Fruit fly (Drosophila melanogaster) whole organism, pupa: ENCODE results near the gene dysf.

Experiments used
- CG10348 ChIP-seq: fragments of 200-800 bp; sonication (Bioruptor generic); IDR thresholded peaks from 2 replicates; pipeline ENCODE4 v1.3.6; 2022; ENCODE audit warnings: missing biosample characterization, missing genetic modification characterization
- CG12605 ChIP-seq: fragments of 200-800 bp; sonication (Bioruptor generic); IDR thresholded peaks from 2 replicates; pipeline ENCODE4 v1.3.6; 2022; ENCODE audit warnings: missing biosample characterization, missing genetic modification characterization
- CG13204 ChIP-seq: fragments of 200-800 bp; sonication (Bioruptor generic); optimal IDR thresholded peaks from 2 replicates; lab custom pipeline; 2018; ENCODE audit warnings: missing biosample characterization, mild to moderate bottlenecking, missing genetic modification characterization, moderate library complexity
- CG14655 ChIP-seq: fragments of 200-800 bp; sonication (Bioruptor generic); optimal IDR thresholded peaks from 3 replicates; lab custom pipeline; 2017; ENCODE audit warnings: mild to moderate bottlenecking, missing biosample characterization, missing genetic modification reagents, missing genetic modification characterization
- CG15710 ChIP-seq: fragments of 200-800 bp; sonication (Bioruptor generic); optimal IDR thresholded peaks from 2 replicates; lab custom pipeline; 2018; ENCODE audit warnings: missing biosample characterization, mild to moderate bottlenecking, missing genetic modification characterization, moderate library complexity
- CG17806 ChIP-seq: fragments of 200-800 bp; sonication (Bioruptor generic); optimal IDR thresholded peaks from 2 replicates; lab custom pipeline; 2018; ENCODE audit warnings: missing biosample characterization, mild to moderate bottlenecking, missing genetic modification characterization, moderate library complexity
- CG32121 ChIP-seq: fragments of 200-800 bp; sonication (Bioruptor generic); IDR thresholded peaks from 2 replicates; pipeline ENCODE4 v1.3.6; 2022; ENCODE audit warnings: missing biosample characterization, missing genetic modification characterization
- CG34367 ChIP-seq: fragments of 200-800 bp; sonication (Bioruptor generic); optimal IDR thresholded peaks from 2 replicates; lab custom pipeline; 2018; ENCODE audit warnings: missing biosample characterization, mild to moderate bottlenecking, missing genetic modification characterization
- CG4496 ChIP-seq: fragments of 200-800 bp; sonication (Bioruptor generic); IDR thresholded peaks from 3 replicates; pipeline ENCODE4 v1.3.6; 2022; ENCODE audit warnings: missing biosample characterization, missing genetic modification characterization
- CG8159 ChIP-seq: fragments of 200-800 bp; sonication (Bioruptor generic); optimal IDR thresholded peaks from 3 replicates; lab custom pipeline; 2018; ENCODE audit warnings: missing biosample characterization, mild to moderate bottlenecking, missing genetic modification characterization, moderate library complexity
- CG8301 ChIP-seq: fragments of 200-800 bp; sonication (Bioruptor generic); optimal IDR thresholded peaks from 2 replicates; lab custom pipeline; 2018; ENCODE audit warnings: missing biosample characterization, mild to moderate bottlenecking, missing genetic modification characterization
- CG9948 ChIP-seq: fragments of 200-800 bp; sonication (Bioruptor generic); optimal IDR thresholded peaks from 2 replicates; lab custom pipeline; 2018; ENCODE audit warnings: missing biosample characterization, mild to moderate bottlenecking, missing genetic modification characterization, moderate library complexity
- D1 ChIP-seq: fragments of 200-800 bp; sonication (Bioruptor generic); optimal IDR thresholded peaks from 2 replicates; lab custom pipeline; 2018; ENCODE audit warnings: missing biosample characterization, mild to moderate bottlenecking, missing genetic modification characterization, moderate library complexity
- EcR ChIP-seq: fragments of 200-800 bp; sonication (Bioruptor generic); optimal IDR thresholded peaks from 3 replicates; lab custom pipeline; 2019; ENCODE audit warnings: missing biosample characterization, missing genetic modification characterization, mild to moderate bottlenecking, moderate library complexity, missing genetic modification reagents
- Ets98B ChIP-seq: fragments of 200-800 bp; sonication (Bioruptor generic); IDR thresholded peaks from 2 replicates; pipeline ENCODE4 v1.3.6; 2022; ENCODE audit warnings: missing biosample characterization, missing genetic modification characterization
- Pif1A ChIP-seq: fragments of 200-800 bp; sonication (Bioruptor generic); optimal IDR thresholded peaks from 3 replicates; lab custom pipeline; 2016; ENCODE audit warnings: missing biosample characterization, missing genetic modification characterization
- Pif1B ChIP-seq: fragments of 200-800 bp; sonication (Bioruptor generic); optimal IDR thresholded peaks from 3 replicates; lab custom pipeline; 2016; ENCODE audit warnings: missing biosample characterization, missing genetic modification characterization
- Snoo ChIP-seq: fragments of 200-800 bp; sonication (Bioruptor generic); optimal IDR thresholded peaks from 3 replicates; lab custom pipeline; 2017; ENCODE audit warnings: missing biosample characterization, mild to moderate bottlenecking, missing genetic modification characterization, inconsistent platforms
- fd96Ca ChIP-seq: fragments of 200-800 bp; sonication (Bioruptor generic); IDR thresholded peaks from 3 replicates; pipeline ENCODE4 v1.3.6; 2022; ENCODE audit warnings: missing biosample characterization, missing genetic modification characterization
- gl ChIP-seq: fragments of 200-800 bp; sonication (Bioruptor generic); optimal IDR thresholded peaks from 2 replicates; lab custom pipeline; 2018; ENCODE audit warnings: missing biosample characterization, mild to moderate bottlenecking, missing genetic modification characterization
- rn ChIP-seq: fragments of 200-800 bp; sonication (Bioruptor generic); IDR thresholded peaks from 2 replicates; pipeline ENCODE4 v1.3.6; 2022; ENCODE audit warnings: missing biosample characterization, missing genetic modification characterization

Gene dysf

dm6 chr3R:26098502-26099210, at the start of gene dysf:
Gene dysf (minus strand): TSS chr3R:26098711.
- TF ChIP-seq Ets98B (GFP tag; lab: Robert Waterston, UW) (no peak), CG10348 (no peak), Snoo (tag; lab: Kevin White, UChicago) (peak; percentile 73), CG15710 (tag; lab: Kevin White, UChicago) (peak; percentile 85), CG8159 (tag; lab: Kevin White, UChicago) (peak; percentile 91), D1 (tag; lab: Kevin White, UChicago) (peak; percentile 48), CG14655 (GFP tag; lab: Kevin White, UChicago) (peak; percentile 83), CG9948 (tag; lab: Kevin White, UChicago) (peak; percentile 78), rn (GFP tag; lab: Robert Waterston, UW) (no peak; the same call in 1 of the 2 replicates), EcR (GFP tag; lab: Kevin White, UChicago) (no peak), fd96Ca (GFP tag; lab: Robert Waterston, UW) (peak; percentile 9; the same call in 1 of the 3 replicates), CG4496 (GFP tag; lab: Robert Waterston, UW) (no peak), gl (tag; lab: Kevin White, UChicago) (no peak), CG32121 (GFP tag; lab: Robert Waterston, UW) (peak; percentile 45), CG34367 (tag; lab: Kevin White, UChicago) (peak; percentile 70), Pif1A (GFP tag; lab: Kevin White, UChicago) (peak; percentile 24), CG17806 (tag; lab: Kevin White, UChicago) (peak; percentile 64), CG13204 (peak; percentile 51), Pif1B (GFP tag; lab: Kevin White, UChicago) (peak; percentile 54), CG12605 (no peak), CG8301 (tag; lab: Kevin White, UChicago) (peak; percentile 54)
- TF ChIP-seq, all 21 proteins: peak for 14

dm6 chr3R:26137189-26137588, 38.7 kb upstream of the dysf start:
- TF ChIP-seq EcR (GFP tag; lab: Kevin White, UChicago): no peak
- TF ChIP-seq rn (GFP tag; lab: Robert Waterston, UW): no peak
- TF ChIP-seq CG10348: no peak
- TF ChIP-seq CG8159 (tag; lab: Kevin White, UChicago): no peak

dm6 chr3R:26132854-26133253, 34.3 kb upstream of the dysf start, which contains the start of gene CG6142:
Gene CG6142 (plus strand): TSS chr3R:26133154.
- TF ChIP-seq EcR (GFP tag; lab: Kevin White, UChicago) (peak; percentile 54), CG10348 (no peak)

dm6 chr3R:26130586-26130985, 32.1 kb upstream of the dysf start:
- TF ChIP-seq Pif1B (GFP tag; lab: Kevin White, UChicago): no peak
- TF ChIP-seq CG13204: no peak
- no peak for TF ChIP-seq Ets98B (GFP tag; lab: Robert Waterston, UW)
- no peak for TF ChIP-seq CG10348
- TF ChIP-seq Snoo (tag; lab: Kevin White, UChicago): no peak
- no peak for TF ChIP-seq CG17806 (tag; lab: Kevin White, UChicago)
- TF ChIP-seq CG8301 (tag; lab: Kevin White, UChicago): no peak
- no peak for TF ChIP-seq CG34367 (tag; lab: Kevin White, UChicago)
- no peak for TF ChIP-seq Pif1A (GFP tag; lab: Kevin White, UChicago)
- no peak for TF ChIP-seq EcR (GFP tag; lab: Kevin White, UChicago)
- TF ChIP-seq CG32121 (GFP tag; lab: Robert Waterston, UW): no peak
- TF ChIP-seq CG12605: no peak
- no peak for TF ChIP-seq CG9948 (tag; lab: Kevin White, UChicago)
- TF ChIP-seq CG14655 (GFP tag; lab: Kevin White, UChicago): no peak
- no peak for TF ChIP-seq D1 (tag; lab: Kevin White, UChicago)
- no peak for TF ChIP-seq rn (GFP tag; lab: Robert Waterston, UW)
- no peak for TF ChIP-seq fd96Ca (GFP tag; lab: Robert Waterston, UW)
- no peak for TF ChIP-seq gl (tag; lab: Kevin White, UChicago)
- no peak for TF ChIP-seq CG8159 (tag; lab: Kevin White, UChicago)
- no peak for TF ChIP-seq CG15710 (tag; lab: Kevin White, UChicago)

- peak; percentile 60 for TF ChIP-seq D1 (tag; lab: Kevin White, UChicago)
- no peak for TF ChIP-seq CG8159 (tag; lab: Kevin White, UChicago)
- TF ChIP-seq, all 21 proteins: peak for 1
Observed at dm6 chr3R:26129680-26130079, 31.2 kb upstream of the dysf start.

dm6 chr3R:26128442-26129003, 30.0 kb upstream of the dysf start:
- TF ChIP-seq CG32121 (GFP tag; lab: Robert Waterston, UW) (peak; percentile 59; the same call in 1 of the 2 replicates), CG9948 (tag; lab: Kevin White, UChicago) (no peak), fd96Ca (GFP tag; lab: Robert Waterston, UW) (0 out of 3 replicates have a peak, but pooled peaks have one; percentile 41), CG13204 (no peak), EcR (GFP tag; lab: Kevin White, UChicago) (no peak), CG8301 (tag; lab: Kevin White, UChicago) (peak; percentile 4), Ets98B (GFP tag; lab: Robert Waterston, UW) (peak; percentile 41), CG34367 (tag; lab: Kevin White, UChicago) (no peak), rn (GFP tag; lab: Robert Waterston, UW) (no peak), CG10348 (no peak), CG4496 (GFP tag; lab: Robert Waterston, UW) (peak; percentile 58; the same call in 2 of the 3 replicates), CG17806 (tag; lab: Kevin White, UChicago) (no peak), gl (tag; lab: Kevin White, UChicago) (no peak), CG12605 (no peak)
